Worm (Caenorhabditis elegans): ENCODE results near the gene str-9.

- no peak for TF ChIP-seq egl-27 (tag; optimal IDR thresholded peaks at IDR 0.05)
- TF ChIP-seq nhr-85 (tag): no peak
- no peak for TF ChIP-seq fkh-10 (GFP tag; optimal IDR thresholded peaks at IDR 0.05)
- TF ChIP-seq lir-3 (tag; optimal IDR thresholded peaks at IDR 0.05; ENCODE audit: poor library complexity): no peak
- no peak for TF ChIP-seq ama-1 (optimal IDR thresholded peaks at IDR 0.05)
- TF ChIP-seq lin-35 (GFP tag; optimal IDR thresholded peaks at IDR 0.05): no peak
- no peak for TF ChIP-seq ztf-4 (tag; optimal IDR thresholded peaks at IDR 0.05)
Observed at ce11 chrV:15710401-15710800, 48.1 kb upstream of the str-9 start, which contains the start of gene Y6E2A.1.

All from whole organism, L1 larva.